Worm (Caenorhabditis elegans) whole organism, L4 larva: ENCODE data around the gene pph-1.

Source experiments
- D1046.2 ChIP-seq: fragments of 200-800 bp; sonication (Bioruptor generic); IDR thresholded peaks from 2 replicates; pipeline ENCODE4 v1.3.6; 2022; ENCODE audit warnings: missing genetic modification characterization, missing compliant biosample characterization
- F10B5.3 ChIP-seq: sonication (generic microtip); optimal IDR thresholded peaks from 2 replicates; lab custom pipeline; 2016; ENCODE audit warnings: mild to moderate bottlenecking, missing genetic modification characterization, missing compliant biosample characterization
- F26F4.8 ChIP-seq: fragments of 200-800 bp; sonication (Bioruptor generic); conservative IDR thresholded peaks from 2 replicates; pipeline ENCODE4 v1.3.6; 2022; ENCODE audit warnings: missing genetic modification characterization, missing compliant biosample characterization
- F37D6.2 ChIP-seq: sonication (generic microtip); optimal IDR thresholded peaks from 2 replicates; lab custom pipeline; 2016; ENCODE audit warnings: mild to moderate bottlenecking, missing genetic modification characterization, missing compliant biosample characterization
- T26A8.4 ChIP-seq: fragments of 200-800 bp; sonication (Bioruptor generic); IDR thresholded peaks from 2 replicates; pipeline ENCODE4 v1.3.6; 2022; ENCODE audit warnings: missing genetic modification characterization, missing compliant biosample characterization
- aha-1 ChIP-seq: fragments of 150-350 bp; peaks from one replicate; lab custom pipeline; 2014; ENCODE audit warnings: missing biosample characterization, missing genetic modification characterization
- aly-2 ChIP-seq: sonication (generic microtip); optimal IDR thresholded peaks from 2 replicates; lab custom pipeline; 2018; ENCODE audit warnings: missing biosample characterization, missing genetic modification characterization
- ceh-28 ChIP-seq: fragments of 150-350 bp; optimal IDR thresholded peaks from 2 replicates; lab custom pipeline; 2014; ENCODE audit warnings: missing biosample characterization, missing genetic modification reagents, missing genetic modification characterization
- ceh-44 ChIP-seq: fragments of 200-800 bp; sonication (Bioruptor generic); IDR thresholded peaks from 2 replicates; pipeline ENCODE4 v1.3.6; 2022; ENCODE audit warnings: missing genetic modification reagents, missing genetic modification characterization, missing compliant biosample characterization
- ctbp-1 ChIP-seq: fragments of 200-800 bp; sonication (Bioruptor generic); IDR thresholded peaks from 2 replicates; pipeline ENCODE4 v1.3.6; 2022; ENCODE audit warnings: missing genetic modification reagents, missing genetic modification characterization, missing compliant biosample characterization
- daf-12 ChIP-seq: fragments of 150-350 bp; optimal IDR thresholded peaks from 2 replicates; lab custom pipeline; 2014; ENCODE audit warnings: missing biosample characterization, missing genetic modification reagents, missing genetic modification characterization
- dmd-6 ChIP-seq: fragments of 200-800 bp; sonication (Bioruptor generic); IDR thresholded peaks from 2 replicates; pipeline ENCODE4 v1.3.6; 2022; ENCODE audit warnings: missing genetic modification reagents, missing genetic modification characterization, missing compliant biosample characterization
- dpl-1 ChIP-seq: fragments of 150-350 bp; optimal IDR thresholded peaks from 2 replicates; lab custom pipeline; 2014; ENCODE audit warnings: missing biosample characterization, missing genetic modification reagents, missing genetic modification characterization
- duxl-1 ChIP-seq: sonication (generic microtip); optimal IDR thresholded peaks from 2 replicates; lab custom pipeline; 2016; ENCODE audit warnings: mild to moderate bottlenecking, missing genetic modification characterization, moderate library complexity, missing compliant biosample characterization; ENCODE audit not compliant: poor library complexity
- dve-1 ChIP-seq: sonication (generic microtip); optimal IDR thresholded peaks from 2 replicates; lab custom pipeline; 2017; ENCODE audit warnings: antibody characterized with exemption, mild to moderate bottlenecking, missing genetic modification characterization, missing compliant biosample characterization; ENCODE audit not compliant: insufficient read depth
- egl-27 ChIP-seq: sonication (generic microtip); optimal IDR thresholded peaks from 3 replicates; lab custom pipeline; 2017; ENCODE audit warnings: missing biosample characterization, missing genetic modification reagents, missing genetic modification characterization
- egl-43 ChIP-seq: fragments of 200-800 bp; sonication (Bioruptor generic); IDR thresholded peaks from 2 replicates; pipeline ENCODE4 v1.3.6; 2022; ENCODE audit warnings: missing genetic modification reagents, missing genetic modification characterization, missing compliant biosample characterization
- gei-8 ChIP-seq: fragments of 200-800 bp; sonication (Bioruptor generic); optimal IDR thresholded peaks from 2 replicates; lab custom pipeline; 2018; ENCODE audit warnings: mild to moderate bottlenecking, missing genetic modification characterization, missing compliant biosample characterization
- hlh-11 ChIP-seq: fragments of 200-800 bp; sonication (Bioruptor generic); optimal IDR thresholded peaks from 2 replicates; lab custom pipeline; 2018; ENCODE audit warnings: mild to moderate bottlenecking, missing genetic modification characterization, missing compliant biosample characterization
- hmg-1.1 ChIP-seq: fragments of 200-800 bp; sonication (Bioruptor generic); IDR thresholded peaks from 2 replicates; pipeline ENCODE4 v1.3.6; 2022; ENCODE audit warnings: missing genetic modification reagents, missing genetic modification characterization, missing compliant biosample characterization
- lim-7 ChIP-seq: fragments of 200-800 bp; sonication (Bioruptor generic); IDR thresholded peaks from 2 replicates; pipeline ENCODE4 v1.3.6; 2022; ENCODE audit warnings: missing genetic modification characterization, missing compliant biosample characterization
- lin-1 ChIP-seq: fragments of 200-800 bp; sonication (Bioruptor generic); IDR thresholded peaks from 2 replicates; pipeline ENCODE4 v1.3.6; 2022; ENCODE audit warnings: missing genetic modification reagents, missing genetic modification characterization, missing compliant biosample characterization
- lin-13 ChIP-seq: fragments of 150-350 bp; optimal IDR thresholded peaks from 2 replicates; lab custom pipeline; 2014; ENCODE audit warnings: missing biosample characterization, missing genetic modification reagents, missing genetic modification characterization
- lin-29 ChIP-seq: fragments of 200-800 bp; sonication (Bioruptor generic); IDR thresholded peaks from 2 replicates; pipeline ENCODE4 v1.3.6; 2022; ENCODE audit warnings: missing genetic modification reagents, missing genetic modification characterization, missing compliant biosample characterization
- lin-38 ChIP-seq: fragments of 200-800 bp; sonication (Bioruptor generic); IDR thresholded peaks from 2 replicates; pipeline ENCODE4 v1.3.6; 2022; ENCODE audit warnings: missing genetic modification reagents, missing genetic modification characterization, missing compliant biosample characterization
- lin-39 ChIP-seq: fragments of 150-350 bp; optimal IDR thresholded peaks from 2 replicates; lab custom pipeline; 2014; ENCODE audit warnings: missing biosample characterization, missing genetic modification reagents, missing genetic modification characterization
- lsy-2 ChIP-seq, 2 experiments: fragments of 150-350 bp in 1 of 2; sonication (generic microtip) in 1 of 2; optimal IDR thresholded peaks; 2 replicates each; lab custom pipeline; 2014 to 2017; ENCODE audit warnings: missing biosample characterization in 2 of 2, missing genetic modification characterization in 2 of 2
- mdl-1 ChIP-seq, 2 experiments: fragments of 150-350 bp in 1 of 2; sonication (generic microtip) in 1 of 2; optimal IDR thresholded peaks; 2 replicates each; lab custom pipeline; 2014 to 2017; ENCODE audit warnings: missing biosample characterization in 2 of 2, missing genetic modification characterization in 2 of 2
- mep-1 ChIP-seq: fragments of 150-350 bp; sonication (generic microtip); optimal IDR thresholded peaks from 3 replicates; lab custom pipeline; 2014; ENCODE audit warnings: missing biosample characterization, missing genetic modification characterization
- mxl-2 ChIP-seq: fragments of 200-800 bp; sonication (Bioruptor generic); conservative IDR thresholded peaks from 2 replicates; pipeline ENCODE4 v1.3.6; 2022; ENCODE audit warnings: missing genetic modification reagents, missing genetic modification characterization, missing compliant biosample characterization
- mxl-3 ChIP-seq: fragments of 200-800 bp; sonication (Bioruptor generic); optimal IDR thresholded peaks from 2 replicates; lab custom pipeline; 2018; ENCODE audit warnings: mild to moderate bottlenecking, missing genetic modification characterization, missing compliant biosample characterization
- nhr-11 ChIP-seq: fragments of 150-350 bp; optimal IDR thresholded peaks from 2 replicates; lab custom pipeline; 2014; ENCODE audit warnings: missing biosample characterization, missing genetic modification characterization
- nhr-237 ChIP-seq: sonication (generic microtip); optimal IDR thresholded peaks from 2 replicates; lab custom pipeline; 2017; ENCODE audit warnings: missing biosample characterization, missing genetic modification characterization
- nhr-28 ChIP-seq: fragments of 150-350 bp; optimal IDR thresholded peaks from 2 replicates; lab custom pipeline; 2014; ENCODE audit warnings: missing biosample characterization, missing genetic modification characterization
- nhr-42 ChIP-seq: fragments of 200-800 bp; sonication (Bioruptor generic); IDR thresholded peaks from 2 replicates; pipeline ENCODE4 v1.3.6; 2022; ENCODE audit warnings: missing genetic modification characterization, missing compliant biosample characterization
- nhr-48 ChIP-seq: sonication (generic microtip); optimal IDR thresholded peaks from 2 replicates; lab custom pipeline; 2016; ENCODE audit warnings: mild to moderate bottlenecking, missing genetic modification characterization, missing compliant biosample characterization
- nhr-76 ChIP-seq: fragments of 150-350 bp; optimal IDR thresholded peaks from 2 replicates; lab custom pipeline; 2014; ENCODE audit warnings: missing biosample characterization, missing genetic modification characterization
- php-3 ChIP-seq: fragments of 200-800 bp; sonication (Bioruptor generic); IDR thresholded peaks from 2 replicates; pipeline ENCODE4 v1.3.6; 2022; ENCODE audit warnings: missing genetic modification reagents, missing genetic modification characterization, missing compliant biosample characterization
- set-16 ChIP-seq: fragments of 200-800 bp; sonication (Bioruptor generic); IDR thresholded peaks from 2 replicates; pipeline ENCODE4 v1.3.6; 2022; ENCODE audit warnings: missing genetic modification reagents, missing genetic modification characterization, missing compliant biosample characterization
- skn-1 ChIP-seq: fragments of 150-350 bp; optimal IDR thresholded peaks from 2 replicates; lab custom pipeline; 2014; ENCODE audit warnings: missing biosample characterization, missing genetic modification characterization
- spr-1 ChIP-seq: sonication (generic microtip); optimal IDR thresholded peaks from 2 replicates; lab custom pipeline; 2016; ENCODE audit warnings: mild to moderate bottlenecking, missing genetic modification characterization, missing compliant biosample characterization
- tag-97 ChIP-seq: fragments of 200-800 bp; sonication (Bioruptor generic); IDR thresholded peaks from 2 replicates; pipeline ENCODE4 v1.3.6; 2022; ENCODE audit warnings: missing genetic modification characterization, missing compliant biosample characterization
- tra-1 ChIP-seq: fragments of 200-800 bp; sonication (Bioruptor generic); IDR thresholded peaks from 2 replicates; pipeline ENCODE4 v1.3.6; 2022; ENCODE audit warnings: missing genetic modification reagents, missing genetic modification characterization, missing compliant biosample characterization
- ztf-11 ChIP-seq: fragments of 150-350 bp; optimal IDR thresholded peaks from 2 replicates; lab custom pipeline; 2014; ENCODE audit warnings: missing biosample characterization, missing genetic modification characterization
- ztf-7 ChIP-seq: fragments of 150-350 bp; optimal IDR thresholded peaks from 2 replicates; lab custom pipeline; 2014; ENCODE audit warnings: missing biosample characterization, missing genetic modification characterization

The pph-1 gene

ce11 chrV:10681117-10681959 is 21.0 kb upstream of the pph-1 start (continued):
- TF ChIP-seq nhr-48 (peak; percentile 77), mep-1 (tag; lab: Kevin White, UChicago) (peak; percentile 11), ztf-7 (tag; lab: Kevin White, UChicago) (no peak), D1046.2 (GFP tag; lab: Robert Waterston, UW) (no peak), aha-1 (tag; lab: Kevin White, UChicago) (peak; percentile 75), lin-29 (GFP tag; lab: Robert Waterston, UW) (no peak), F10B5.3 (tag; lab: Kevin White, UChicago) (no peak), hlh-11 (tag; lab: Kevin White, UChicago) (peak; percentile 73), nhr-76 (no peak), dve-1 (tag; lab: Kevin White, UChicago) (peak; percentile 64), T26A8.4 (GFP tag; lab: Robert Waterston, UW) (0 out of 2 replicates have a peak, but pooled peaks have one; percentile 39), tra-1 (GFP tag; lab: Robert Waterston, UW) (no peak), lim-7 (0 out of 2 replicates have a peak, but pooled peaks have one; percentile 17), lin-38 (no peak), gei-8 (GFP tag; lab: Kevin White, UChicago) (peak; percentile 6), mxl-3 (GFP tag; lab: Kevin White, UChicago) (peak; percentile 88), hmg-1.1 (GFP tag; lab: Robert Waterston, UW) (peak; percentile 53; the same call in 1 of the 2 replicates), duxl-1 (no peak), ceh-28 (peak; percentile 43), php-3 (no peak), lin-13 (GFP tag; lab: Kevin White, UChicago) (no peak), skn-1 (tag; lab: Kevin White, UChicago) (no peak), egl-43 (GFP tag; lab: Robert Waterston, UW) (0 out of 2 replicates have a peak, but pooled peaks have one; percentile 11), mdl-1 (tag; optimal IDR thresholded peaks at IDR 0.05; lab: Kevin White, UChicago) (peak in 1 of 2 experiments; percentile 78), nhr-11 (tag; lab: Kevin White, UChicago) (peak; percentile 63), set-16 (peak; percentile 45; the same call in 1 of the 2 replicates), dpl-1 (GFP tag; lab: Kevin White, UChicago) (peak; percentile 1), aly-2 (no peak), nhr-28 (tag; lab: Kevin White, UChicago) (peak; percentile 57), F37D6.2 (no peak), nhr-237 (tag; lab: Kevin White, UChicago) (no peak), daf-12 (tag; lab: Kevin White, UChicago) (no peak), ctbp-1 (GFP tag; lab: Robert Waterston, UW) (0 out of 2 replicates have a peak, but pooled peaks have one; percentile 8), spr-1 (tag; lab: Kevin White, UChicago) (peak; percentile 56), dmd-6 (peak; percentile 79)

DNA sequence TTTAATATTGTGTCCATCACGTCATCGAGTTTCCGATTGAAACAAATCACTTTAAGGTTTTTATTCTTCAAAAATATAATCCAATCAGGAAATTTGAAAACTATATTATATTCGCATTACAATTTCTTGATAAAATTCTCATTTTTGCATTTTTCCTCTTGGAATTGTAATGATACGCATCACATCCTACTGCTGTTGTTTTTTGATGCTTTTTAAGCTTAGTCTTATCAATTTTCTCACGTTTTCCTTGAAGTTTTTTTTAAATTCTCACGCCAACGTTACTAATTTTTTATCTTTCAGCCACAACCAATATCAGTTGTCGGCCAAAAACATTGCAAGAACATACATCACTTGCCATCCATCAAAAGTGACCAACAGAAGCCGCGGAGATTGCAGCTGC is 20.2 kb upstream of the pph-1 start, which contains the start of gene gsp-1:
Gene gsp-1, plus strand, starts transcription at position 301 of the 400 bp plus-strand sequence.
- TF ChIP-seq aha-1 (tag; lab: Kevin White, UChicago): peak; percentile 22
- TF ChIP-seq lsy-2 (tag; optimal IDR thresholded peaks at IDR 0.05; lab: Kevin White, UChicago): no peak
- TF ChIP-seq, all 104 proteins: peak for 1

DNA sequence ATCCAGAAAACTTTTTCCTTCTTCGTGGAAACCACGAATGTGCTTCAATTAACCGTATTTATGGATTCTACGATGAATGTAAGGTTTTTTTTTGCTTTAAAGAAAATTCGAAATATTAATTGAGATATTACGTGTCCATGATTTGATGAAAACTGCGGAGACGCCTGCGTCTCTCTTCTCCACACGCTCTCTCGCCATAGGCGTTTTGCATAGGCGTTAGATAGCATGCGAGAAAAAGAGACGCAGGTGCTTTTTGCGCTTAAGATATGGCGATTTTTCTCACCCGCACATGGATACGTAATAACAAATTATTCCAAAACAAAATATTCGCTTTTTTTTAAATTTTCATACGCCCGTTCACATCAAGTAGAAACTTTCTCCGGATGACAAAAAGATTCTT is 18.9 kb upstream of the pph-1 start:
- no peak for TF ChIP-seq lin-39 (tag; lab: Kevin White, UChicago)
- TF ChIP-seq dpl-1 (GFP tag; lab: Kevin White, UChicago): no peak
- no peak for TF ChIP-seq ceh-28
- no peak for TF ChIP-seq mxl-2 (GFP tag; lab: Robert Waterston, UW)
- no peak for TF ChIP-seq F26F4.8
- no peak for TF ChIP-seq nhr-42
- TF ChIP-seq ztf-11 (tag; lab: Kevin White, UChicago): no peak
- no peak for TF ChIP-seq tag-97 (GFP tag; lab: Robert Waterston, UW)
- no peak for TF ChIP-seq lin-13 (GFP tag; lab: Kevin White, UChicago)
- TF ChIP-seq dve-1 (tag; lab: Kevin White, UChicago): no peak
- no peak for TF ChIP-seq ceh-44 (GFP tag; lab: Robert Waterston, UW)
- TF ChIP-seq lim-7: no peak
- TF ChIP-seq egl-27 (tag; lab: Kevin White, UChicago): no peak
- no peak for TF ChIP-seq hlh-11 (tag; lab: Kevin White, UChicago)
- no peak for TF ChIP-seq lin-1 (GFP tag; lab: Robert Waterston, UW)
